Worm (Caenorhabditis elegans) whole organism, L4 larva: ENCODE results near the gene clec-181.
A peak's percentile ranks its signal among the peaks of the same experiment; 100 is the strongest.

ENCODE experiments used
- D1046.2 ChIP-seq: fragments of 200-800 bp; sonication (Bioruptor generic); IDR thresholded peaks from 2 replicates; pipeline ENCODE4 v1.3.6; 2022; ENCODE audit warnings: missing genetic modification characterization, missing compliant biosample characterization
- F26F4.8 ChIP-seq: fragments of 200-800 bp; sonication (Bioruptor generic); conservative IDR thresholded peaks from 2 replicates; pipeline ENCODE4 v1.3.6; 2022; ENCODE audit warnings: missing genetic modification characterization, missing compliant biosample characterization
- ceh-32 ChIP-seq: sonication (generic microtip); optimal IDR thresholded peaks from 2 replicates; lab custom pipeline; 2016; ENCODE audit warnings: mild to moderate bottlenecking, missing genetic modification characterization, missing compliant biosample characterization; ENCODE audit not compliant: poor library complexity
- cey-2 ChIP-seq: sonication (generic microtip); optimal IDR thresholded peaks from 3 replicates; lab custom pipeline; 2017; ENCODE audit warnings: missing genetic modification characterization, mild to moderate bottlenecking, missing compliant biosample characterization, antibody characterized with exemption, borderline replicate concordance; ENCODE audit not compliant: insufficient read depth
- ctbp-1 ChIP-seq: fragments of 200-800 bp; sonication (Bioruptor generic); IDR thresholded peaks from 2 replicates; pipeline ENCODE4 v1.3.6; 2022; ENCODE audit warnings: missing genetic modification reagents, missing genetic modification characterization, missing compliant biosample characterization
- daf-16 ChIP-seq, 3 experiments: sonication (generic microtip); optimal IDR thresholded peaks; 2 replicates each; lab custom pipeline; 2016 to 2017; ENCODE audit warnings: missing genetic modification characterization in 3 of 3, missing genetic modification reagents in 3 of 3, mild to moderate bottlenecking in 2 of 3, missing compliant biosample characterization in 2 of 3, missing biosample characterization in 1 of 3, moderate library complexity in 1 of 3
- daf-8 ChIP-seq: fragments of 200-800 bp; sonication (Bioruptor generic); IDR thresholded peaks from 2 replicates; pipeline ENCODE4 v1.3.6; 2022; ENCODE audit warnings: missing genetic modification characterization, missing compliant biosample characterization
- duxl-1 ChIP-seq: sonication (generic microtip); optimal IDR thresholded peaks from 2 replicates; lab custom pipeline; 2016; ENCODE audit warnings: mild to moderate bottlenecking, missing genetic modification characterization, moderate library complexity, missing compliant biosample characterization; ENCODE audit not compliant: poor library complexity
- dve-1 ChIP-seq: sonication (generic microtip); optimal IDR thresholded peaks from 2 replicates; lab custom pipeline; 2017; ENCODE audit warnings: antibody characterized with exemption, mild to moderate bottlenecking, missing genetic modification characterization, missing compliant biosample characterization; ENCODE audit not compliant: insufficient read depth
- fos-1 ChIP-seq: fragments of 150-350 bp; optimal IDR thresholded peaks from 2 replicates; lab custom pipeline; 2014; ENCODE audit warnings: missing biosample characterization, missing genetic modification characterization
- gei-8 ChIP-seq: fragments of 200-800 bp; sonication (Bioruptor generic); optimal IDR thresholded peaks from 2 replicates; lab custom pipeline; 2018; ENCODE audit warnings: mild to moderate bottlenecking, missing genetic modification characterization, missing compliant biosample characterization
- hif-1 ChIP-seq, 2 experiments: sonication (generic microtip); optimal IDR thresholded peaks; 2 replicates each; lab custom pipeline; 2016 to 2017; ENCODE audit warnings: missing compliant biosample characterization in 2 of 2, missing genetic modification characterization in 2 of 2, missing genetic modification reagents in 2 of 2, missing genotype in 2 of 2, mild to moderate bottlenecking in 1 of 2
- hlh-30 ChIP-seq: sonication (generic microtip); optimal IDR thresholded peaks from 2 replicates; lab custom pipeline; 2017; ENCODE audit warnings: antibody characterized with exemption, mild to moderate bottlenecking, missing genetic modification characterization, missing compliant biosample characterization; ENCODE audit not compliant: insufficient read depth
- hmg-1.1 ChIP-seq: fragments of 200-800 bp; sonication (Bioruptor generic); IDR thresholded peaks from 2 replicates; pipeline ENCODE4 v1.3.6; 2022; ENCODE audit warnings: missing genetic modification reagents, missing genetic modification characterization, missing compliant biosample characterization
- lim-7 ChIP-seq: fragments of 200-800 bp; sonication (Bioruptor generic); IDR thresholded peaks from 2 replicates; pipeline ENCODE4 v1.3.6; 2022; ENCODE audit warnings: missing genetic modification characterization, missing compliant biosample characterization
- lin-1 ChIP-seq: fragments of 200-800 bp; sonication (Bioruptor generic); IDR thresholded peaks from 2 replicates; pipeline ENCODE4 v1.3.6; 2022; ENCODE audit warnings: missing genetic modification reagents, missing genetic modification characterization, missing compliant biosample characterization
- lin-13 ChIP-seq: fragments of 150-350 bp; optimal IDR thresholded peaks from 2 replicates; lab custom pipeline; 2014; ENCODE audit warnings: missing biosample characterization, missing genetic modification reagents, missing genetic modification characterization
- lin-38 ChIP-seq: fragments of 200-800 bp; sonication (Bioruptor generic); IDR thresholded peaks from 2 replicates; pipeline ENCODE4 v1.3.6; 2022; ENCODE audit warnings: missing genetic modification reagents, missing genetic modification characterization, missing compliant biosample characterization
- lin-39 ChIP-seq: fragments of 150-350 bp; optimal IDR thresholded peaks from 2 replicates; lab custom pipeline; 2014; ENCODE audit warnings: missing biosample characterization, missing genetic modification reagents, missing genetic modification characterization
- lsy-2 ChIP-seq, 2 experiments: fragments of 150-350 bp in 1 of 2; sonication (generic microtip) in 1 of 2; optimal IDR thresholded peaks; 2 replicates each; lab custom pipeline; 2014 to 2017; ENCODE audit warnings: missing biosample characterization in 2 of 2, missing genetic modification characterization in 2 of 2
- mdt-29 ChIP-seq: fragments of 200-800 bp; sonication (Bioruptor generic); IDR thresholded peaks from 2 replicates; pipeline ENCODE4 v1.3.6; 2022; ENCODE audit warnings: missing genetic modification reagents, missing genetic modification characterization, missing compliant biosample characterization
- mep-1 ChIP-seq: fragments of 150-350 bp; sonication (generic microtip); optimal IDR thresholded peaks from 3 replicates; lab custom pipeline; 2014; ENCODE audit warnings: missing biosample characterization, missing genetic modification characterization
- mxl-3 ChIP-seq: fragments of 200-800 bp; sonication (Bioruptor generic); optimal IDR thresholded peaks from 2 replicates; lab custom pipeline; 2018; ENCODE audit warnings: mild to moderate bottlenecking, missing genetic modification characterization, missing compliant biosample characterization
- nhr-102 ChIP-seq: sonication (generic microtip); optimal IDR thresholded peaks from 2 replicates; lab custom pipeline; 2016; ENCODE audit warnings: mild to moderate bottlenecking, missing genetic modification characterization, moderate library complexity, missing compliant biosample characterization
- nhr-11 ChIP-seq: fragments of 150-350 bp; optimal IDR thresholded peaks from 2 replicates; lab custom pipeline; 2014; ENCODE audit warnings: missing biosample characterization, missing genetic modification characterization
- nhr-237 ChIP-seq: sonication (generic microtip); optimal IDR thresholded peaks from 2 replicates; lab custom pipeline; 2017; ENCODE audit warnings: missing biosample characterization, missing genetic modification characterization
- nhr-28 ChIP-seq: fragments of 150-350 bp; optimal IDR thresholded peaks from 2 replicates; lab custom pipeline; 2014; ENCODE audit warnings: missing biosample characterization, missing genetic modification characterization
- nhr-41 ChIP-seq: fragments of 200-800 bp; sonication (Bioruptor generic); IDR thresholded peaks from 2 replicates; pipeline ENCODE4 v1.3.6; 2022; ENCODE audit warnings: missing genetic modification reagents, missing genetic modification characterization, missing compliant biosample characterization
- pha-4 ChIP-seq, 2 experiments: fragments of 150-350 bp in 1 of 2; fragments of 200-800 bp in 1 of 2; sonication (Bioruptor generic) in 1 of 2; IDR thresholded peaks in 1 of 2; optimal IDR thresholded peaks in 1 of 2; 2 replicates each; pipeline versions ENCODE4 v1.3.6 to Lab custom; 2014 to 2022; ENCODE audit warnings: missing genetic modification characterization in 2 of 2, missing genetic modification reagents in 2 of 2, missing biosample characterization in 1 of 2, missing compliant biosample characterization in 1 of 2
- php-3 ChIP-seq: fragments of 200-800 bp; sonication (Bioruptor generic); IDR thresholded peaks from 2 replicates; pipeline ENCODE4 v1.3.6; 2022; ENCODE audit warnings: missing genetic modification reagents, missing genetic modification characterization, missing compliant biosample characterization
- pqm-1 ChIP-seq: sonication (generic microtip); optimal IDR thresholded peaks from 2 replicates; lab custom pipeline; 2017; ENCODE audit warnings: missing biosample characterization, missing genetic modification characterization
- rbr-2 ChIP-seq: sonication (generic microtip); optimal IDR thresholded peaks from 2 replicates; lab custom pipeline; 2016; ENCODE audit warnings: missing genotype, missing genetic modification characterization, missing compliant biosample characterization
- saeg-2 ChIP-seq: fragments of 200-800 bp; sonication (Bioruptor generic); IDR thresholded peaks from 2 replicates; pipeline ENCODE4 v1.3.6; 2022; ENCODE audit warnings: missing genetic modification reagents, missing genetic modification characterization, missing compliant biosample characterization
- skn-1 ChIP-seq: fragments of 150-350 bp; optimal IDR thresholded peaks from 2 replicates; lab custom pipeline; 2014; ENCODE audit warnings: missing biosample characterization, missing genetic modification characterization
- snpc-1.2 ChIP-seq: fragments of 200-800 bp; sonication (Bioruptor generic); IDR thresholded peaks from 2 replicates; pipeline ENCODE4 v1.3.6; 2022; ENCODE audit warnings: missing genetic modification reagents, missing genetic modification characterization, missing compliant biosample characterization
- tag-97 ChIP-seq: fragments of 200-800 bp; sonication (Bioruptor generic); IDR thresholded peaks from 2 replicates; pipeline ENCODE4 v1.3.6; 2022; ENCODE audit warnings: missing genetic modification characterization, missing compliant biosample characterization
- unc-130 ChIP-seq: sonication (generic microtip); optimal IDR thresholded peaks from 2 replicates; lab custom pipeline; 2016; ENCODE audit warnings: missing genetic modification reagents, missing genetic modification characterization, missing compliant biosample characterization
- unc-62 ChIP-seq, 3 experiments: fragments of 150-350 bp in 1 of 3; sonication (generic microtip); optimal IDR thresholded peaks in 2 of 3; peaks in 1 of 3; 1 replicate in 1 of 3; 2 replicates in 2 of 3; lab custom pipeline; 2014 to 2017; ENCODE audit warnings: missing biosample characterization in 3 of 3, missing genetic modification characterization in 3 of 3, missing genetic modification reagents in 3 of 3, missing genotype in 1 of 3
- zag-1 ChIP-seq: fragments of 150-350 bp; optimal IDR thresholded peaks from 2 replicates; lab custom pipeline; 2014; ENCODE audit warnings: missing biosample characterization, missing genetic modification characterization
- zip-2 ChIP-seq: fragments of 150-350 bp; optimal IDR thresholded peaks from 2 replicates; lab custom pipeline; 2014; ENCODE audit warnings: missing biosample characterization, missing genetic modification characterization

Gene clec-181

DNA sequence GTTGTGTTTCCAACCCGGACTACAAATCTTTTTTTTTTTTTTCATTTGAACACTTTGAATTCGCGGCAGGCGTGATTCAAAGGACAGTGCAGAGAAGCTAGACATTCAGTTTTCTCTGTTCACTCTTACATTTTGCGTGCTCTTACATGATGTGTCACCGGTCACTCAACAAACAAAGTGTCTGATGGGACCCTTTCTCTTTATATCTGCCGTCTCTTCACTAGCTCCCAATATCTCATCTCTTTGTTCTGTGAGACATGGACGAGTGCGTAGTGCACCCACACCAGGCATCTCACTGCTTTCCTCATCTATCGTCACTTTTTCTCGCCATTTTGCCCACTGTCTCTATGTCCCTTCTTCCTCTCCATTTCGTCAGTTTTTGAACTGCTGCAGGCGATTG, 8.8 kb upstream of the clec-181 start (continued):
- TF ChIP-seq hlh-30 (peak; percentile 50), F26F4.8 (GFP tag; lab: Robert Waterston, UW) (no peak), hif-1 (tag; optimal IDR thresholded peaks at IDR 0.05; lab: Kevin White, UChicago) (peak in 1 of 2 experiments; percentile 23), zip-2 (no peak), rbr-2 (tag; lab: Kevin White, UChicago) (peak; percentile 71), lin-38 (GFP tag; lab: Robert Waterston, UW) (no peak), mep-1 (tag; lab: Kevin White, UChicago) (peak; percentile 75)

ce11 chrIV:8587605-8588004, 8.3 kb upstream of the clec-181 start:
- TF ChIP-seq fos-1 (tag; lab: Kevin White, UChicago) (no peak), hlh-30 (peak; percentile 60), lsy-2 (tag; optimal IDR thresholded peaks at IDR 0.05; lab: Kevin White, UChicago) (peak in 1 of 2 experiments; percentile 33)

DNA sequence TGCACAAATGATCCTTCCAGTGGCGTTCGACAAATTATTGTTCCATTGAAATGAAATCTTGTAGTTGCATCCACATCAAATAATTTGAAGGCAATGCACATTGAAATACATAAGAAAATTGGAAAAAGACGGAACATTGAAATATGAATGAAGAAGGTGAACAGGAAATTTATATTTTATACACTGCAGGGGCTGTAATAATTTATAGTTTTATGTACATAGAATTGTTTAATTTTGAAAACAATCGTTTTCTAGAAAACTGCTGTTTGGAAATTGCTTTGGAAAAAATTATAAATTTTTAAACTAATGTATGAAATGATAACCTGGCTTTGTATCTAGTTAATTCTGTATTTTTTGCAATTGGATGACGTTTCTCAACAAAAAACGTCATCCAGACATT, 550 bp upstream of the clec-181 start, which contains the start of gene Y59H11AR.3:
Y59H11AR.3 (minus strand) TSS at position 101 of the 400 bp plus-strand sequence.
- no peak for TF ChIP-seq lim-7 (GFP tag; lab: Robert Waterston, UW)
- TF ChIP-seq saeg-2 (GFP tag; lab: Robert Waterston, UW), result no peak
- TF ChIP-seq, all 104 proteins: peak for 0

DNA sequence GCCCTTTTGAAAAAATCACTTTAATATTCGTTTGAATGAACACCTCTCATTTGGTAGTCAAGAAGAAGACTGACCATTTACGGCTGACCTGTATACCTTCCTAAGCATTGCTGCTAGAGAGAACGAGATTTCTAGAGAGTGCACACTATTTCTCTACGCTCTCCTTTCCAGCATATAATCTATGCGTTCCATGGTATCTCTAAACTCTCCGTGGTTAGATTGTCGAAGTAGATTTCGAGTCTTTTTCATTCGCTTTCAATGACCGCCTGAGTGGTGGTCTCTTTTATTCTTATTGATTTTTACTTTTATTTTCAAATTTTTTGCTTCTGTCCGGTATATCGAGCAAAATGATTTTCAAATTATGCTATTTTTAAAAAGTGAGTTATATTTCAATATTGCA, 1.6 kb downstream of the clec-181 start:
- TF ChIP-seq D1046.2 (GFP tag; lab: Robert Waterston, UW) (no peak), mdt-29 (GFP tag; lab: Robert Waterston, UW) (no peak), lin-39 (no peak), zip-2 (no peak), lin-1 (GFP tag; lab: Robert Waterston, UW) (no peak), skn-1 (tag; lab: Kevin White, UChicago) (no peak), nhr-11 (tag; lab: Kevin White, UChicago) (no peak), pha-4 (GFP tag; IDR thresholded peaks at IDR 0.05; lab: Robert Waterston, UW) (no peak), pha-4 (tag; optimal IDR thresholded peaks at IDR 0.05; lab: Kevin White, UChicago) (no peak), dve-1 (tag; lab: Kevin White, UChicago) (no peak), hmg-1.1 (GFP tag; lab: Robert Waterston, UW) (peak; percentile 45; the same call in 1 of the 2 replicates), lsy-2 (tag; optimal IDR thresholded peaks at IDR 0.05; lab: Kevin White, UChicago) (peak in 1 of 2 experiments; percentile 12), rbr-2 (tag; lab: Kevin White, UChicago) (peak; percentile 7), duxl-1 (tag; lab: Kevin White, UChicago) (peak; percentile 91), unc-62 (GFP tag; optimal IDR thresholded peaks at IDR 0.05 in 1 of 2; lab: Kevin White, UChicago) (peak in 1 of 2 experiments; percentile 28), unc-62 (tag; optimal IDR thresholded peaks at IDR 0.05; lab: Kevin White, UChicago) (no peak), daf-16 (GFP tag; optimal IDR thresholded peaks at IDR 0.05; lab: Kevin White, UChicago) (no peak), daf-16 (tag; optimal IDR thresholded peaks at IDR 0.05; lab: Kevin White, UChicago) (no peak), ceh-32 (tag; lab: Kevin White, UChicago) (no peak), mxl-3 (GFP tag; lab: Kevin White, UChicago) (no peak), pqm-1 (tag; lab: Kevin White, UChicago) (no peak), unc-130 (no peak), zag-1 (tag; lab: Kevin White, UChicago) (no peak), lin-13 (GFP tag; lab: Kevin White, UChicago) (no peak)

DNA sequence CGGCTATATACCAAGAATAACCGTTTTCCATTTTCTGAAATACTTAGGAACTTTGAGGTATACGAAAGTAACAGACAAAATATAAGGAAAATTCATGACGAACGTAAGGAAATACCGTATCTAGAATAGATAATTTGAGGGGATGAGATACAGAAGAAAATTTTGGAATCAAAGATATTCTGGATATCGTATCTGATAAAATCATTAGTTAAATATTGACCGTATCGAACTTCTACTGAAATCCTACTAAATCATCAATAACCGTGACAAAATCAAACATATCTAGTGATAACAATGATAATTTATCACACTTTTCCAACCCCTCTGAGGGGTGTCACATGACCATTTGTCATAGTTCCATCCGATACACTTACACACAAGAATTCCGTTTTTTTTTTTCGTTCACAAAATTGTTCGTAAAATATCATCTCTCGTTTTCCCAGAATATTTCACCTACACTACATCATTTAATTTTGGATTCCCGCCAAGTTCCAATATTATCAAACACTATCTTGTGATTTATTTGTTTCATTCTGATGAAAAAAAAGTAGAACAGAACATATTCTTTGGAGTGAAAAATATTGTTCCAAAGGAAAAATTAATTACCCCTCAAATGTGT, 5.0 kb downstream of the clec-181 start, which contains the start of gene Y59H11AR.4:
Y59H11AR.4 (minus strand) TSS at position 51 of the 619 bp plus-strand sequence.
- TF ChIP-seq cey-2, result no peak
- TF ChIP-seq tag-97 (GFP tag; lab: Robert Waterston, UW), result no peak
- no peak for TF ChIP-seq php-3 (GFP tag; lab: Robert Waterston, UW)
- no peak for TF ChIP-seq nhr-102 (tag; lab: Kevin White, UChicago)
- no peak for TF ChIP-seq ctbp-1 (GFP tag; lab: Robert Waterston, UW)
- TF ChIP-seq snpc-1.2 (GFP tag; lab: Robert Waterston, UW), result no peak
- TF ChIP-seq nhr-237 (tag; lab: Kevin White, UChicago), result no peak
- peak in 1 of 2 experiments; percentile 15 for TF ChIP-seq unc-62 (GFP tag; optimal IDR thresholded peaks at IDR 0.05 in 1 of 2; lab: Kevin White, UChicago)
- no peak for TF ChIP-seq unc-62 (tag; optimal IDR thresholded peaks at IDR 0.05; lab: Kevin White, UChicago)
- TF ChIP-seq nhr-28, result peak; percentile 70
- no peak for TF ChIP-seq daf-8 (GFP tag; lab: Robert Waterston, UW)
- no peak for TF ChIP-seq nhr-41
- TF ChIP-seq hlh-30, result peak; percentile 2
- TF ChIP-seq gei-8 (GFP tag; lab: Kevin White, UChicago), result no peak
